Fruit fly (Drosophila melanogaster) whole organism, embryonic: ENCODE measurements around the gene CG12783.

Experiments used
- Atf6 ChIP-seq: fragments of 200-800 bp; sonication (Bioruptor generic); IDR thresholded peaks from 2 replicates; pipeline ENCODE4 v1.3.6; 2022; ENCODE audit warnings: missing biosample characterization, missing genetic modification characterization
- CG10267 ChIP-seq: fragments of 200-800 bp; sonication (Bioruptor generic); optimal IDR thresholded peaks from 2 replicates; lab custom pipeline; 2018; ENCODE audit warnings: missing biosample characterization, mild to moderate bottlenecking, missing genetic modification characterization, moderate library complexity
- CG11398 ChIP-seq: fragments of 200-800 bp; sonication (Bioruptor generic); optimal IDR thresholded peaks from 2 replicates; lab custom pipeline; 2016; ENCODE audit warnings: missing biosample characterization, missing genetic modification characterization
- CG12219 ChIP-seq: fragments of 200-800 bp; sonication (Bioruptor generic); optimal IDR thresholded peaks from 3 replicates; lab custom pipeline; 2018; ENCODE audit warnings: missing biosample characterization, mild to moderate bottlenecking, missing genetic modification characterization
- CG12769 ChIP-seq: fragments of 200-800 bp; sonication (Bioruptor generic); optimal IDR thresholded peaks from 2 replicates; lab custom pipeline; 2019; ENCODE audit warnings: missing biosample characterization, mild to moderate bottlenecking, missing genetic modification characterization, moderate library complexity
- CG12942 ChIP-seq: fragments of 200-800 bp; sonication (Bioruptor generic); optimal IDR thresholded peaks from 3 replicates; lab custom pipeline; 2016; ENCODE audit warnings: missing biosample characterization, missing genetic modification characterization
- CG14860 ChIP-seq: fragments of 200-800 bp; sonication (Bioruptor generic); IDR thresholded peaks from 3 replicates; pipeline ENCODE4 v1.3.6; 2022; ENCODE audit warnings: missing biosample characterization, missing genetic modification characterization; ENCODE audit not compliant: partially characterized antibody
- CG16779 ChIP-seq: fragments of 200-800 bp; sonication (Bioruptor generic); IDR thresholded peaks from 2 replicates; pipeline ENCODE4 v1.3.6; 2022; ENCODE audit warnings: missing biosample characterization, missing genetic modification characterization
- CG16863 ChIP-seq: fragments of 200-800 bp; sonication (Bioruptor generic); optimal IDR thresholded peaks from 3 replicates; lab custom pipeline; 2016; ENCODE audit warnings: missing biosample characterization, missing genetic modification characterization
- CG17829 ChIP-seq: fragments of 200-800 bp; optimal IDR thresholded peaks from 2 replicates; lab custom pipeline; 2019; ENCODE audit warnings: missing biosample characterization, mild to moderate bottlenecking, missing genetic modification characterization, moderate library complexity
- CG2199 ChIP-seq: fragments of 200-800 bp; sonication (Bioruptor generic); IDR thresholded peaks from 3 replicates; pipeline ENCODE4 v1.3.6; 2022; ENCODE audit warnings: missing biosample characterization, missing genetic modification characterization
- CG2875 ChIP-seq: fragments of 200-800 bp; sonication (Bioruptor generic); optimal IDR thresholded peaks from 2 replicates; lab custom pipeline; 2017; ENCODE audit warnings: missing biosample characterization, mild to moderate bottlenecking, missing genetic modification characterization, missing genetic modification reagents
- CG2889 ChIP-seq: fragments of 200-800 bp; sonication (Bioruptor generic); IDR thresholded peaks from 3 replicates; pipeline ENCODE4 v1.3.6; 2022; ENCODE audit warnings: missing biosample characterization, missing genetic modification characterization
- CG30431 ChIP-seq: fragments of 200-800 bp; sonication (Bioruptor generic); optimal IDR thresholded peaks from 2 replicates; lab custom pipeline; 2017; ENCODE audit warnings: missing biosample characterization, missing genetic modification characterization
- CG31388 ChIP-seq: fragments of 200-800 bp; sonication (Bioruptor generic); optimal IDR thresholded peaks from 2 replicates; lab custom pipeline; 2016; ENCODE audit warnings: missing biosample characterization, missing genetic modification characterization
- CG31441 ChIP-seq: fragments of 200-800 bp; sonication (Bioruptor generic); IDR thresholded peaks from 2 replicates; pipeline ENCODE4 v1.3.6; 2022; ENCODE audit warnings: missing biosample characterization, missing genetic modification characterization
- CG34422 ChIP-seq: fragments of 200-800 bp; sonication (Bioruptor generic); IDR thresholded peaks from 3 replicates; pipeline ENCODE4 v1.3.6; 2022; ENCODE audit warnings: missing biosample characterization, missing genetic modification characterization
- CG3995 ChIP-seq: fragments of 200-800 bp; sonication (Bioruptor generic); optimal IDR thresholded peaks from 3 replicates; lab custom pipeline; 2016; ENCODE audit warnings: missing biosample characterization, missing genetic modification characterization
- CG4424 ChIP-seq: fragments of 200-800 bp; sonication (Bioruptor generic); optimal IDR thresholded peaks from 3 replicates; lab custom pipeline; 2016; ENCODE audit warnings: missing biosample characterization, missing genetic modification characterization
- CG8388 ChIP-seq: fragments of 200-800 bp; sonication (Bioruptor generic); optimal IDR thresholded peaks from 2 replicates; lab custom pipeline; 2019; ENCODE audit warnings: missing biosample characterization, mild to moderate bottlenecking, missing genetic modification characterization, moderate library complexity
- CHES-1-like ChIP-seq: fragments of 200-800 bp; sonication (Bioruptor generic); optimal IDR thresholded peaks from 2 replicates; lab custom pipeline; 2016; ENCODE audit warnings: missing biosample characterization, missing genetic modification characterization
- D19A ChIP-seq: fragments of 200-800 bp; optimal IDR thresholded peaks from 3 replicates; lab custom pipeline; 2019; ENCODE audit warnings: missing biosample characterization, mild to moderate bottlenecking, missing genetic modification characterization, moderate library complexity
- Dbx ChIP-seq: fragments of 200-800 bp; sonication (Bioruptor generic); IDR thresholded peaks from 3 replicates; pipeline ENCODE4 v1.3.6; 2022; ENCODE audit warnings: missing biosample characterization, missing genetic modification characterization
- Deaf1 ChIP-seq: fragments of 200-800 bp; optimal IDR thresholded peaks from 3 replicates; lab custom pipeline; 2019; ENCODE audit warnings: missing biosample characterization, mild to moderate bottlenecking, missing genetic modification characterization, moderate library complexity
- Dip3 ChIP-seq: fragments of 200-800 bp; sonication (Bioruptor generic); optimal IDR thresholded peaks from 3 replicates; lab custom pipeline; 2016; ENCODE audit warnings: missing biosample characterization, missing genetic modification characterization
- Lim3 ChIP-seq: fragments of 200-800 bp; sonication (Bioruptor generic); IDR thresholded peaks from 2 replicates; pipeline ENCODE4 v1.3.6; 2022; ENCODE audit warnings: missing biosample characterization, missing genetic modification characterization
- Mrtf ChIP-seq: fragments of 200-800 bp; sonication (Bioruptor generic); IDR thresholded peaks from 3 replicates; pipeline ENCODE4 v1.3.6; 2022; ENCODE audit warnings: missing biosample characterization, missing genetic modification characterization
- Oaz ChIP-seq: fragments of 200-800 bp; sonication (Bioruptor generic); IDR thresholded peaks from 2 replicates; pipeline ENCODE4 v1.3.6; 2022; ENCODE audit warnings: missing biosample characterization, missing genetic modification characterization
- Sox102F ChIP-seq: fragments of 200-800 bp; sonication (Bioruptor generic); optimal IDR thresholded peaks from 2 replicates; lab custom pipeline; 2018; ENCODE audit warnings: missing biosample characterization, mild to moderate bottlenecking, missing genetic modification characterization, moderate library complexity
- ac ChIP-seq: fragments of 200-800 bp; sonication (Bioruptor generic); optimal IDR thresholded peaks from 3 replicates; lab custom pipeline; 2017; ENCODE audit warnings: missing biosample characterization, mild to moderate bottlenecking, missing genetic modification characterization
- az2 ChIP-seq: fragments of 200-800 bp; sonication (Bioruptor generic); optimal IDR thresholded peaks from 3 replicates; lab custom pipeline; 2016; ENCODE audit warnings: missing biosample characterization, missing genetic modification characterization
- bbx ChIP-seq: fragments of 200-800 bp; sonication (Bioruptor generic); IDR thresholded peaks from 2 replicates; pipeline ENCODE4 v1.3.6; 2022; ENCODE audit warnings: missing biosample characterization, missing genetic modification characterization; ENCODE audit not compliant: partially characterized antibody
- btn ChIP-seq: fragments of 200-800 bp; sonication (Bioruptor generic); optimal IDR thresholded peaks from 2 replicates; lab custom pipeline; 2016; ENCODE audit warnings: missing biosample characterization, missing genetic modification characterization
- caup ChIP-seq: fragments of 200-800 bp; sonication (Bioruptor generic); optimal IDR thresholded peaks from 3 replicates; lab custom pipeline; 2017; ENCODE audit warnings: missing biosample characterization, mild to moderate bottlenecking, missing genetic modification characterization, moderate library complexity; ENCODE audit not compliant: severe bottlenecking
- chif ChIP-seq, 2 experiments: fragments of 200-800 bp; sonication (Bioruptor generic); optimal IDR thresholded peaks; 3 replicates each; lab custom pipeline; 2016; ENCODE audit warnings: missing biosample characterization in 2 of 2, missing genetic modification characterization in 2 of 2
- ci ChIP-seq: fragments of 200-800 bp; sonication (Bioruptor generic); IDR thresholded peaks from 3 replicates; pipeline ENCODE4 v1.3.6; 2022; ENCODE audit warnings: missing biosample characterization, missing genetic modification characterization
- crp ChIP-seq, 2 experiments: fragments of 200-800 bp; sonication (Bioruptor generic); optimal IDR thresholded peaks; 2 replicates in 1 of 2; 3 replicates in 1 of 2; lab custom pipeline; 2017; ENCODE audit warnings: missing biosample characterization in 2 of 2, missing genetic modification characterization in 2 of 2, mild to moderate bottlenecking in 1 of 2, moderate library complexity in 1 of 2
- dmrt11E ChIP-seq: fragments of 200-800 bp; sonication (Bioruptor generic); optimal IDR thresholded peaks from 3 replicates; lab custom pipeline; 2018; ENCODE audit warnings: missing biosample characterization, mild to moderate bottlenecking, missing genetic modification characterization, moderate library complexity
- hkb ChIP-seq, 2 experiments: fragments of 200-800 bp in 1 of 2; fragments of >200 bp in 1 of 2; sonication (Bioruptor generic) in 1 of 2; IDR thresholded peaks in 1 of 2; optimal IDR thresholded peaks in 1 of 2; 2 replicates each; pipeline versions ENCODE4 v1.3.6 to Lab custom; 2017 to 2022; ENCODE audit warnings: missing biosample characterization in 1 of 2, missing genetic modification characterization in 1 of 2
- lab ChIP-seq: fragments of 200-800 bp; sonication (Bioruptor generic); optimal IDR thresholded peaks from 3 replicates; lab custom pipeline; 2017; ENCODE audit warnings: missing biosample characterization, missing genetic modification characterization, mild to moderate bottlenecking, moderate library complexity, missing genetic modification reagents
- luna ChIP-seq: fragments of 200-800 bp; sonication (Bioruptor generic); optimal IDR thresholded peaks from 2 replicates; lab custom pipeline; 2016; ENCODE audit warnings: missing biosample characterization, missing genetic modification characterization
- maf-S ChIP-seq: fragments of 200-800 bp; sonication (Bioruptor generic); optimal IDR thresholded peaks from 2 replicates; lab custom pipeline; 2016; ENCODE audit warnings: missing biosample characterization, missing genetic modification characterization
- pb ChIP-seq: fragments of 200-800 bp; sonication (Bioruptor generic); optimal IDR thresholded peaks from 3 replicates; lab custom pipeline; 2016; ENCODE audit warnings: missing biosample characterization, missing genetic modification characterization
- pnt ChIP-seq: fragments of 200-800 bp; sonication (Bioruptor generic); optimal IDR thresholded peaks from 3 replicates; lab custom pipeline; 2016; ENCODE audit warnings: missing biosample characterization, missing genetic modification characterization
- row ChIP-seq: fragments of 200-800 bp; sonication (Bioruptor generic); IDR thresholded peaks from 3 replicates; pipeline ENCODE4 v1.3.6; 2022; ENCODE audit warnings: missing biosample characterization, missing genetic modification characterization
- sens ChIP-seq: fragments of 200-800 bp; sonication (Bioruptor generic); peaks from one replicate; lab custom pipeline; 2016; ENCODE audit warnings: missing biosample characterization, missing genetic modification characterization
- shn ChIP-seq: fragments of 200-800 bp; sonication (Bioruptor generic); optimal IDR thresholded peaks from 3 replicates; lab custom pipeline; 2016; ENCODE audit warnings: missing biosample characterization, missing genetic modification characterization
- slp2 ChIP-seq: fragments of 200-800 bp; sonication (Bioruptor generic); optimal IDR thresholded peaks from 2 replicates; lab custom pipeline; 2016; ENCODE audit warnings: missing biosample characterization, missing genetic modification characterization
- tgo ChIP-seq: fragments of 200-800 bp; sonication (Bioruptor generic); IDR thresholded peaks from 3 replicates; pipeline ENCODE4 v1.3.6; 2022; ENCODE audit warnings: missing biosample characterization, missing genetic modification characterization
- twi ChIP-seq: fragments of 200-800 bp; optimal IDR thresholded peaks from 2 replicates; lab custom pipeline; 2019; ENCODE audit warnings: missing biosample characterization, mild to moderate bottlenecking, missing genetic modification characterization, moderate library complexity
- unc-4 ChIP-seq: fragments of 200-800 bp; sonication (Bioruptor generic); IDR thresholded peaks from 2 replicates; pipeline ENCODE4 v1.3.6; 2022; ENCODE audit warnings: missing biosample characterization, missing genetic modification characterization; ENCODE audit not compliant: partially characterized antibody
- wor ChIP-seq: fragments of 200-800 bp; sonication (Bioruptor generic); IDR thresholded peaks from 2 replicates; pipeline ENCODE4 v1.3.6; 2022; ENCODE audit warnings: missing biosample characterization, missing genetic modification characterization

The CG12783 gene

DNA sequence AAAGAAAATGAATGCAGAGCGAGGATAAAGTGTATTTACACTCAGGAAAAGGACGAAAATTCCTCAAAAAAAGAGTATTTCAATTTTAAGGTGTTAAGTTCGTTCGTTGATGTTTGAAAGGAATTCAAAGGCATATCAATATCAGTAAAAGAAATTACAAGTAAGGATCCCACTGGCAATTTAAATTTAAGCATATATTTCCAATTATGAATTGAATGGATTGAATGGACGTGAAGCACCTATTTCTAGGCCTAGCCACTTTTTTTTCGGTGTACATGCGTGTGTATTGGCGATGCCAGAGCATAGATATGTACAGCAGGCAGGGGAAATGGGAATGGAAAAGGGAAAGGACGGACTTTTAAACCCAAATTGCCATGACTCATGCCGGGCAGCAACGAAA lies 17.4 kb upstream of the CG12783 start (continued):
- no peak for TF ChIP-seq luna (GFP tag; lab: Kevin White, UChicago)
- no peak for TF ChIP-seq CG31441 (GFP tag; lab: Robert Waterston, UW)
- TF ChIP-seq Oaz, result no peak
- TF ChIP-seq ci (GFP tag; lab: Robert Waterston, UW), result no peak
- TF ChIP-seq D19A (tag; lab: Kevin White, UChicago), result peak; percentile 27
- no peak for TF ChIP-seq Sox102F (GFP tag; lab: Kevin White, UChicago)
- no peak for TF ChIP-seq Mrtf (GFP tag; lab: Robert Waterston, UW)
- no peak for TF ChIP-seq shn (GFP tag; lab: Kevin White, UChicago)
- no peak for TF ChIP-seq twi (tag; lab: Kevin White, UChicago)
- TF ChIP-seq CG16779 (GFP tag; lab: Robert Waterston, UW), result no peak
- TF ChIP-seq bbx (GFP tag; lab: Robert Waterston, UW), result no peak
- no peak for TF ChIP-seq CG30431 (GFP tag; lab: Kevin White, UChicago)
- TF ChIP-seq CG12219, result no peak
- TF ChIP-seq row (GFP tag; lab: Robert Waterston, UW), result peak; percentile 53
- no peak for TF ChIP-seq CG31388 (GFP tag; lab: Kevin White, UChicago)
- TF ChIP-seq Dip3, result no peak
- TF ChIP-seq CG12942 (GFP tag; lab: Kevin White, UChicago), result no peak
- TF ChIP-seq sens (GFP tag; lab: Kevin White, UChicago), result peak; percentile 66
- TF ChIP-seq wor, result no peak
- no peak for TF ChIP-seq slp2 (GFP tag; lab: Kevin White, UChicago)
- no peak for TF ChIP-seq CG4424 (GFP tag; lab: Kevin White, UChicago)
- no peak for TF ChIP-seq CG2875 (GFP tag; lab: Kevin White, UChicago)
- TF ChIP-seq CG10267 (tag; lab: Kevin White, UChicago), result peak; percentile 53
- no peak for TF ChIP-seq CG11398 (GFP tag; lab: Kevin White, UChicago)
- no peak for TF ChIP-seq CG8388
- peak; percentile 68 for TF ChIP-seq CG17829 (tag; lab: Kevin White, UChicago)
- no peak for TF ChIP-seq CG2199 (GFP tag; lab: Robert Waterston, UW)
- no peak for TF ChIP-seq pb
- no peak for TF ChIP-seq crp (GFP tag; optimal IDR thresholded peaks at IDR 0.05; lab: Kevin White, UChicago)
- TF ChIP-seq Lim3 (GFP tag; lab: Robert Waterston, UW), result no peak
- TF ChIP-seq chif (GFP tag; optimal IDR thresholded peaks at IDR 0.05; lab: Kevin White, UChicago), result peak in 1 of 2 experiments; percentile 28
- TF ChIP-seq CG16863 (GFP tag; lab: Kevin White, UChicago), result peak; percentile 5
- no peak for TF ChIP-seq unc-4 (GFP tag; lab: Robert Waterston, UW)
- no peak for TF ChIP-seq caup (GFP tag; lab: Kevin White, UChicago)
- TF ChIP-seq az2, result no peak
- no peak for TF ChIP-seq CG3995 (GFP tag; lab: Kevin White, UChicago)
- TF ChIP-seq CG2889 (GFP tag; lab: Robert Waterston, UW), result no peak
- no peak for TF ChIP-seq CG14860 (GFP tag; lab: Robert Waterston, UW)
- TF ChIP-seq pnt (GFP tag; lab: Kevin White, UChicago), result no peak
- TF ChIP-seq Deaf1 (tag; lab: Kevin White, UChicago), result no peak
- TF ChIP-seq dmrt11E (tag; lab: Kevin White, UChicago), result peak; percentile 73
- TF ChIP-seq CG34422, result no peak
- no peak for TF ChIP-seq hkb (optimal IDR thresholded peaks at IDR 0.05; lab: Kevin White, UChicago)
- no peak for TF ChIP-seq hkb (GFP tag; IDR thresholded peaks at IDR 0.05; lab: Robert Waterston, UW)
- TF ChIP-seq Dbx (GFP tag; lab: Robert Waterston, UW), result no peak
- TF ChIP-seq maf-S (GFP tag; lab: Kevin White, UChicago), result no peak
- no peak for TF ChIP-seq btn (GFP tag; lab: Kevin White, UChicago)
- peak; percentile 27 for TF ChIP-seq ac
- TF ChIP-seq Atf6 (GFP tag; lab: Robert Waterston, UW), result no peak
- no peak for TF ChIP-seq tgo (GFP tag; lab: Robert Waterston, UW)
- no peak for TF ChIP-seq CG12769 (tag; lab: Kevin White, UChicago)
- no peak for TF ChIP-seq CHES-1-like (GFP tag; lab: Kevin White, UChicago)
- TF ChIP-seq lab, result no peak
